Worm (Caenorhabditis elegans) whole organism, L4 larva: Measurements from ENCODE around the gene puf-11.
A peak's percentile ranks its signal among the peaks of the same experiment; 100 is the strongest.

Experiments used
- F26F4.8 ChIP-seq: fragments of 200-800 bp; sonication (Bioruptor generic); conservative IDR thresholded peaks from 2 replicates; pipeline ENCODE4 v1.3.6; 2022; ENCODE audit warnings: missing genetic modification characterization, missing compliant biosample characterization
- R02D3.7 ChIP-seq: fragments of 150-350 bp; sonication (generic microtip); optimal IDR thresholded peaks from 3 replicates; lab custom pipeline; 2014; ENCODE audit warnings: missing biosample characterization, missing genetic modification characterization
- T26A8.4 ChIP-seq: fragments of 200-800 bp; sonication (Bioruptor generic); IDR thresholded peaks from 2 replicates; pipeline ENCODE4 v1.3.6; 2022; ENCODE audit warnings: missing genetic modification characterization, missing compliant biosample characterization
- ZK546.5 ChIP-seq, 2 experiments: sonication (generic microtip); optimal IDR thresholded peaks; 2 replicates each; lab custom pipeline; 2017; ENCODE audit warnings: missing biosample characterization in 2 of 2, missing genetic modification characterization in 2 of 2
- ama-1 ChIP-seq: fragments of 150-350 bp; optimal IDR thresholded peaks from 2 replicates; lab custom pipeline; 2014; ENCODE audit warnings: inconsistent platforms, mixed read lengths
- arid-1 ChIP-seq: fragments of 200-800 bp; sonication (Bioruptor generic); conservative IDR thresholded peaks from 2 replicates; pipeline ENCODE4 v1.3.6; 2022; ENCODE audit warnings: missing genetic modification reagents, missing genetic modification characterization, missing compliant biosample characterization
- ceh-32 ChIP-seq: sonication (generic microtip); optimal IDR thresholded peaks from 2 replicates; lab custom pipeline; 2016; ENCODE audit warnings: mild to moderate bottlenecking, missing genetic modification characterization, missing compliant biosample characterization; ENCODE audit not compliant: poor library complexity
- ceh-44 ChIP-seq: fragments of 200-800 bp; sonication (Bioruptor generic); IDR thresholded peaks from 2 replicates; pipeline ENCODE4 v1.3.6; 2022; ENCODE audit warnings: missing genetic modification reagents, missing genetic modification characterization, missing compliant biosample characterization
- ceh-62 ChIP-seq: sonication (generic microtip); optimal IDR thresholded peaks from 2 replicates; lab custom pipeline; 2017; ENCODE audit warnings: missing biosample characterization, missing genetic modification characterization
- ctbp-1 ChIP-seq: fragments of 200-800 bp; sonication (Bioruptor generic); IDR thresholded peaks from 2 replicates; pipeline ENCODE4 v1.3.6; 2022; ENCODE audit warnings: missing genetic modification reagents, missing genetic modification characterization, missing compliant biosample characterization
- daf-16 ChIP-seq, 3 experiments: sonication (generic microtip); optimal IDR thresholded peaks; 2 replicates each; lab custom pipeline; 2016 to 2017; ENCODE audit warnings: missing genetic modification characterization in 3 of 3, missing genetic modification reagents in 3 of 3, mild to moderate bottlenecking in 2 of 3, missing compliant biosample characterization in 2 of 3, missing biosample characterization in 1 of 3, moderate library complexity in 1 of 3
- daf-19 ChIP-seq: fragments of 200-800 bp; sonication (Bioruptor generic); conservative IDR thresholded peaks from 2 replicates; pipeline ENCODE4 v1.3.6; 2022; ENCODE audit warnings: missing genetic modification characterization, missing compliant biosample characterization
- daf-8 ChIP-seq: fragments of 200-800 bp; sonication (Bioruptor generic); IDR thresholded peaks from 2 replicates; pipeline ENCODE4 v1.3.6; 2022; ENCODE audit warnings: missing genetic modification characterization, missing compliant biosample characterization
- dmd-9 ChIP-seq: fragments of 200-800 bp; sonication (Bioruptor generic); IDR thresholded peaks from 2 replicates; pipeline ENCODE4 v1.3.6; 2022; ENCODE audit warnings: missing genetic modification reagents, missing genetic modification characterization, missing compliant biosample characterization
- dpl-1 ChIP-seq: fragments of 150-350 bp; optimal IDR thresholded peaks from 2 replicates; lab custom pipeline; 2014; ENCODE audit warnings: missing biosample characterization, missing genetic modification reagents, missing genetic modification characterization
- egl-43 ChIP-seq: fragments of 200-800 bp; sonication (Bioruptor generic); IDR thresholded peaks from 2 replicates; pipeline ENCODE4 v1.3.6; 2022; ENCODE audit warnings: missing genetic modification reagents, missing genetic modification characterization, missing compliant biosample characterization
- fkh-10 ChIP-seq: fragments of 150-350 bp; optimal IDR thresholded peaks from 2 replicates; lab custom pipeline; 2014; ENCODE audit warnings: missing biosample characterization, missing genetic modification reagents, missing genetic modification characterization
- hif-1 ChIP-seq, 2 experiments: sonication (generic microtip); optimal IDR thresholded peaks; 2 replicates each; lab custom pipeline; 2016 to 2017; ENCODE audit warnings: missing compliant biosample characterization in 2 of 2, missing genetic modification characterization in 2 of 2, missing genetic modification reagents in 2 of 2, missing genotype in 2 of 2, mild to moderate bottlenecking in 1 of 2
- hlh-11 ChIP-seq: fragments of 200-800 bp; sonication (Bioruptor generic); optimal IDR thresholded peaks from 2 replicates; lab custom pipeline; 2018; ENCODE audit warnings: mild to moderate bottlenecking, missing genetic modification characterization, missing compliant biosample characterization
- hlh-30 ChIP-seq: sonication (generic microtip); optimal IDR thresholded peaks from 2 replicates; lab custom pipeline; 2017; ENCODE audit warnings: antibody characterized with exemption, mild to moderate bottlenecking, missing genetic modification characterization, missing compliant biosample characterization; ENCODE audit not compliant: insufficient read depth
- jun-1 ChIP-seq: fragments of 150-350 bp; optimal IDR thresholded peaks from 2 replicates; lab custom pipeline; 2014; ENCODE audit warnings: missing biosample characterization, missing genetic modification reagents, missing genetic modification characterization
- lin-1 ChIP-seq: fragments of 200-800 bp; sonication (Bioruptor generic); IDR thresholded peaks from 2 replicates; pipeline ENCODE4 v1.3.6; 2022; ENCODE audit warnings: missing genetic modification reagents, missing genetic modification characterization, missing compliant biosample characterization
- lin-13 ChIP-seq: fragments of 150-350 bp; optimal IDR thresholded peaks from 2 replicates; lab custom pipeline; 2014; ENCODE audit warnings: missing biosample characterization, missing genetic modification reagents, missing genetic modification characterization
- lin-15B ChIP-seq: fragments of 150-350 bp; sonication (generic microtip); optimal IDR thresholded peaks from 3 replicates; lab custom pipeline; 2014; ENCODE audit warnings: missing biosample characterization, missing genetic modification characterization
- lin-39 ChIP-seq: fragments of 150-350 bp; optimal IDR thresholded peaks from 2 replicates; lab custom pipeline; 2014; ENCODE audit warnings: missing biosample characterization, missing genetic modification reagents, missing genetic modification characterization
- lir-3 ChIP-seq: sonication (generic microtip); optimal IDR thresholded peaks from 2 replicates; lab custom pipeline; 2016; ENCODE audit warnings: mild to moderate bottlenecking, missing genetic modification characterization, missing compliant biosample characterization
- madf-9 ChIP-seq: fragments of 200-800 bp; sonication (Bioruptor generic); conservative IDR thresholded peaks from 2 replicates; pipeline ENCODE4 v1.3.6; 2022; ENCODE audit warnings: missing genetic modification reagents, missing genetic modification characterization, missing compliant biosample characterization
- mdl-1 ChIP-seq, 2 experiments: fragments of 150-350 bp in 1 of 2; sonication (generic microtip) in 1 of 2; optimal IDR thresholded peaks; 2 replicates each; lab custom pipeline; 2014 to 2017; ENCODE audit warnings: missing biosample characterization in 2 of 2, missing genetic modification characterization in 2 of 2
- nhr-11 ChIP-seq: fragments of 150-350 bp; optimal IDR thresholded peaks from 2 replicates; lab custom pipeline; 2014; ENCODE audit warnings: missing biosample characterization, missing genetic modification characterization
- nhr-237 ChIP-seq: sonication (generic microtip); optimal IDR thresholded peaks from 2 replicates; lab custom pipeline; 2017; ENCODE audit warnings: missing biosample characterization, missing genetic modification characterization
- nhr-28 ChIP-seq: fragments of 150-350 bp; optimal IDR thresholded peaks from 2 replicates; lab custom pipeline; 2014; ENCODE audit warnings: missing biosample characterization, missing genetic modification characterization
- nhr-41 ChIP-seq: fragments of 200-800 bp; sonication (Bioruptor generic); IDR thresholded peaks from 2 replicates; pipeline ENCODE4 v1.3.6; 2022; ENCODE audit warnings: missing genetic modification reagents, missing genetic modification characterization, missing compliant biosample characterization
- pha-4 ChIP-seq, 2 experiments: fragments of 150-350 bp in 1 of 2; fragments of 200-800 bp in 1 of 2; sonication (Bioruptor generic) in 1 of 2; IDR thresholded peaks in 1 of 2; optimal IDR thresholded peaks in 1 of 2; 2 replicates each; pipeline versions ENCODE4 v1.3.6 to Lab custom; 2014 to 2022; ENCODE audit warnings: missing genetic modification characterization in 2 of 2, missing genetic modification reagents in 2 of 2, missing biosample characterization in 1 of 2, missing compliant biosample characterization in 1 of 2
- pqm-1 ChIP-seq: sonication (generic microtip); optimal IDR thresholded peaks from 2 replicates; lab custom pipeline; 2017; ENCODE audit warnings: missing biosample characterization, missing genetic modification characterization
- set-16 ChIP-seq: fragments of 200-800 bp; sonication (Bioruptor generic); IDR thresholded peaks from 2 replicates; pipeline ENCODE4 v1.3.6; 2022; ENCODE audit warnings: missing genetic modification reagents, missing genetic modification characterization, missing compliant biosample characterization
- skn-1 ChIP-seq: fragments of 150-350 bp; optimal IDR thresholded peaks from 2 replicates; lab custom pipeline; 2014; ENCODE audit warnings: missing biosample characterization, missing genetic modification characterization
- snpc-4 ChIP-seq: fragments of 150-350 bp; optimal IDR thresholded peaks from 2 replicates; lab custom pipeline; 2014; ENCODE audit warnings: missing biosample characterization, missing genetic modification characterization
- unc-62 ChIP-seq, 3 experiments: fragments of 150-350 bp in 1 of 3; sonication (generic microtip); optimal IDR thresholded peaks in 2 of 3; peaks in 1 of 3; 1 replicate in 1 of 3; 2 replicates in 2 of 3; lab custom pipeline; 2014 to 2017; ENCODE audit warnings: missing biosample characterization in 3 of 3, missing genetic modification characterization in 3 of 3, missing genetic modification reagents in 3 of 3, missing genotype in 1 of 3
- zfp-3 ChIP-seq: fragments of 200-800 bp; sonication (Bioruptor generic); conservative IDR thresholded peaks from 2 replicates; pipeline ENCODE4 v1.3.6; 2022; ENCODE audit warnings: missing genetic modification reagents, missing genetic modification characterization, missing compliant biosample characterization

The puf-11 gene

DNA sequence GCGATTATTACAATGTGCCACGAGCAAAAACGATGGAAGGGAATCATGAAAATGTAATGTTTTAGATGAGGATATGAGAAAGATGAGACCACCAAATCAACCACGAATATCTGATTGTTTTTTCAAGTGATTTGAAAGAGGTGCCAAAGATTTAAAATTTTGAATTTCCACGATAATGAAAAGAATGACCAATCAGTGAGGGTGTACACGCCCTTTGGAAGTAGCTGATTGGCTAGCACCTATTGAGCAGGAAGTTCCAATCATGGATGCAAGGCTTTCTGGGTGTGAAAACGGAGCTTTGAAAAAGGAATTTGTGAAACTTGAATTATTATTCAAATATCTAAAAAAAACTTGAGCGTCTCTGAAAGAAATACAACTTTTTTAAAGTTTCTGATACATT lies 29.8 kb upstream of the puf-11 start:
- TF ChIP-seq unc-62 (GFP tag; optimal IDR thresholded peaks at IDR 0.05 in 1 of 2; lab: Kevin White, UChicago) = peak in 1 of 2 experiments; percentile 15
- no peak for TF ChIP-seq unc-62 (tag; optimal IDR thresholded peaks at IDR 0.05; lab: Kevin White, UChicago)
- TF ChIP-seq R02D3.7 (tag; lab: Kevin White, UChicago) = no peak
- TF ChIP-seq, all 104 proteins: peak for 1

DNA sequence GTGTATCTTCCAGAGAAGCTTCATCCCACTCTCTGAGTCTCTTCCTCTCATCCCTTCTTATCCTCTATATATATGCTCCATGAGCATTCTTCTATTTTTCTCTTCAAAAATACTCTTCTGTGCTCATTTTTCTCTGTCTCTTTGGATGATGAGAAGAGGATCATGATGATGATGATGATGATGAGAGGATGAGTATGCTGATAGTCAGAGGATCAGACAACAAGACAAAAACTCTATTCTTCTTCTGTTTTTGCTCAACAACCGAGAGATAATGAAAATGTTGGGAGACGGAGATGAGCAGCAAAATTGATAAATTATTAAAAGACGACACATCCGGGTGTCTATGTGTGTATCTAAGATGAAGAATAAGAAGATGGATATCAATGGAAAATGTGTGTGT lies 28.1 kb upstream of the puf-11 start:
- TF ChIP-seq nhr-11 (peak; percentile 74), daf-8 (GFP tag; lab: Robert Waterston, UW) (no peak), madf-9 (no peak), arid-1 (GFP tag; lab: Robert Waterston, UW) (no peak), ceh-44 (GFP tag; lab: Robert Waterston, UW) (no peak), T26A8.4 (GFP tag; lab: Robert Waterston, UW) (no peak), zfp-3 (GFP tag; lab: Robert Waterston, UW) (no peak), F26F4.8 (no peak), lin-1 (GFP tag; lab: Robert Waterston, UW) (no peak), ZK546.5 (tag; optimal IDR thresholded peaks at IDR 0.05; lab: Kevin White, UChicago) (no peak), hlh-30 (tag; lab: Kevin White, UChicago) (peak; percentile 4), set-16 (no peak), ceh-62 (no peak), lir-3 (tag; lab: Kevin White, UChicago) (no peak), unc-62 (GFP tag; optimal IDR thresholded peaks at IDR 0.05 in 1 of 2; lab: Kevin White, UChicago) (peak in 1 of 2 experiments; percentile 96), unc-62 (tag; optimal IDR thresholded peaks at IDR 0.05; lab: Kevin White, UChicago) (no peak), nhr-237 (tag; lab: Kevin White, UChicago) (no peak), daf-16 (GFP tag; optimal IDR thresholded peaks at IDR 0.05; lab: Kevin White, UChicago) (peak in 1 of 2 experiments; percentile 46), daf-16 (tag; optimal IDR thresholded peaks at IDR 0.05; lab: Kevin White, UChicago) (no peak), skn-1 (tag; lab: Kevin White, UChicago) (no peak), hif-1 (tag; optimal IDR thresholded peaks at IDR 0.05; lab: Kevin White, UChicago) (no peak), nhr-28 (tag; lab: Kevin White, UChicago) (no peak), ctbp-1 (GFP tag; lab: Robert Waterston, UW) (0 out of 2 replicates have a peak, but pooled peaks have one; percentile 20), snpc-4 (tag; lab: Kevin White, UChicago) (no peak), ama-1 (lab: Kevin White, UChicago) (no peak)

DNA sequence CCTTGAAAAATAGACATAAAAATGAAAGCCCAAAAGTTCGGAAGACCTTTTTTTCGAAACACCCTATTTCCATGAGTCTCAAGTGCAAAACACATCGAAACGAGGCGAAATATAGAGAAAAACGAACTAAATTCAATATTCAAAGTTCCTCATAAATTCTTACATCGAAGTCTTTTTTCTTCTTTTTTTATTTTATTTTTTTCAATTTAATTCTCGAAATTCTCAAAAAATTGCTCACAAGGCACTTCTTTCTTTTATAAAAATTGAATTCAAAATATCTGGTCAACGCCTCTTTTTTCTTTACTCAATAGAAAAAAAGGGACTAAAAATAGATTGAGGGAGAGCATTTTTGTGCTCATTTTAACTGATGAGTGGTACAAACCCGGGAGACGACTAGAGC lies 26.2 kb upstream of the puf-11 start:
- TF ChIP-seq set-16 = no peak
- no peak for TF ChIP-seq ceh-44 (GFP tag; lab: Robert Waterston, UW)
- no peak for TF ChIP-seq ama-1 (lab: Kevin White, UChicago)
- peak; percentile 27 for TF ChIP-seq fkh-10 (GFP tag; lab: Kevin White, UChicago)

DNA sequence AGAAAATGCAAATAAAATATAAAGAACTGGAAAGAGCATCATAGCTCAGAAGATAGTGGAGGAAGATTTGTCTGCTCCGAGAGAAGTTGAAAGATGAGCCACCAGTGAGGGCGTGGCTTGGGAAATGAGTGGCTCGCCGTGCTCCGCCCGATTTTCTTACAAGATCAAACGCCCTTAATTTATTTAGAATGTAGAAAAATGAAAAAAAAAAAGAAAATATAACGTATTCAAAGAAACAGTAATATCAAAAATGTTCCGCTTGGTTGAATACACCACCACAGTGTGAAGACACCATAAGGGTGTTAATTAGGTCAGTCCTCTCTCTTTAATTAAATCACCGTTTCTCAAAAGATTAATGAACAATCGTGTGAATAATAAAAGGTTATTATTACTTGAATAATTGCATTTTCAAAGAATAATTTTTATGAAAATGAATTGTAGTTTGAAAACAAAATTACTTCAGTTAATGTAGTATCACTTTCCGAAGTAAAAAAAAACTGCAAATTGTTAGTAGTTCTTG lies 18.9 kb upstream of the puf-11 start, which contains the start of gene sfrp-1:
Gene sfrp-1 (minus strand): TSS at position 51 of the 520 bp plus-strand sequence.
- TF ChIP-seq dpl-1 (GFP tag; lab: Kevin White, UChicago) (no peak), ZK546.5 (tag; optimal IDR thresholded peaks at IDR 0.05; lab: Kevin White, UChicago) (no peak), lin-39 (tag; lab: Kevin White, UChicago) (no peak), nhr-11 (no peak)

DNA sequence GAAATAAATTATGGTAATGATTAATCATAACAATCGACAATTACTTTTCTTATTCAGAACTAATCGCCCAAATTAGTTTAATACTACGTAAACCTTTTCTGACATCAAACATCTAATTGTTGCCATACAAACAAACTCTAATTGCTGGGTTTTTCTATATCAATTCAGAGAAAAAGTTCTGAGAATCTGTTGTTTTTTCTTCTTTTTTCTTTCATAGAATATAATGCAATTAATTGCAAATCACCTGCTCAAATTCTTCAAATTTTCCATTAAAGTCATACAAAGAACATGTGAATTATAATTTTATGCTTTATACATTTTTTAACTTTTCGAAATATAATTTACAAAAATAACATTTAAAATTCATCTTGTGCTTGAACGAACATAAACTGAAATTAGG lies 18.0 kb upstream of the puf-11 start:
- TF ChIP-seq mdl-1 (tag; optimal IDR thresholded peaks at IDR 0.05; lab: Kevin White, UChicago) (no peak), nhr-41 (GFP tag; lab: Robert Waterston, UW) (no peak), ceh-62 (no peak), jun-1 (tag; lab: Kevin White, UChicago) (no peak), ceh-32 (tag; lab: Kevin White, UChicago) (no peak), pha-4 (GFP tag; IDR thresholded peaks at IDR 0.05; lab: Robert Waterston, UW) (no peak), pha-4 (tag; optimal IDR thresholded peaks at IDR 0.05; lab: Kevin White, UChicago) (no peak), hlh-11 (tag; lab: Kevin White, UChicago) (no peak), lir-3 (tag; lab: Kevin White, UChicago) (no peak), set-16 (no peak), egl-43 (GFP tag; lab: Robert Waterston, UW) (no peak), lin-15B (tag; lab: Kevin White, UChicago) (no peak), lin-13 (no peak), snpc-4 (tag; lab: Kevin White, UChicago) (no peak), daf-19 (no peak), hif-1 (tag; optimal IDR thresholded peaks at IDR 0.05; lab: Kevin White, UChicago) (no peak), pqm-1 (no peak), dmd-9 (GFP tag; lab: Robert Waterston, UW) (no peak), lin-1 (GFP tag; lab: Robert Waterston, UW) (no peak), hlh-30 (tag; lab: Kevin White, UChicago) (no peak)
